Fruit fly (Drosophila melanogaster) whole organism, prepupa: ENCODE results near the gene TfIIFbeta.

ENCODE experiments used
- Blimp-1 ChIP-seq: fragments of 200-800 bp; sonication (Bioruptor generic); optimal IDR thresholded peaks from 3 replicates; lab custom pipeline; 2017; ENCODE audit warnings: missing biosample characterization, missing genetic modification characterization, mild to moderate bottlenecking, moderate library complexity, missing genetic modification reagents
- CG10631 ChIP-seq: fragments of 200-800 bp; sonication (Bioruptor generic); optimal IDR thresholded peaks from 2 replicates; lab custom pipeline; 2016; ENCODE audit warnings: missing biosample characterization, missing genetic modification characterization
- CG10669 ChIP-seq: fragments of 200-800 bp; sonication (Bioruptor generic); optimal IDR thresholded peaks from 3 replicates; lab custom pipeline; 2018; ENCODE audit warnings: missing biosample characterization, mild to moderate bottlenecking, missing genetic modification characterization, moderate library complexity
- CG11294 ChIP-seq: fragments of 200-800 bp; sonication (Bioruptor generic); IDR thresholded peaks from 2 replicates; pipeline ENCODE4 v1.3.6; 2022; ENCODE audit warnings: missing biosample characterization, missing genetic modification characterization
- CG11762 ChIP-seq: fragments of 200-800 bp; sonication (Bioruptor generic); optimal IDR thresholded peaks from 3 replicates; lab custom pipeline; 2016; ENCODE audit warnings: missing biosample characterization, missing genetic modification characterization; ENCODE audit not compliant: insufficient read depth
- CG11902 ChIP-seq: fragments of 200-800 bp; sonication (Bioruptor generic); optimal IDR thresholded peaks from 3 replicates; lab custom pipeline; 2016; ENCODE audit warnings: missing biosample characterization, missing genetic modification characterization
- CG15336 ChIP-seq: fragments of 200-800 bp; sonication (Bioruptor generic); IDR thresholded peaks from 2 replicates; pipeline ENCODE4 v1.3.6; 2022; ENCODE audit warnings: missing biosample characterization, missing genetic modification characterization
- CG1621 ChIP-seq: fragments of 200-800 bp; sonication (Bioruptor generic); optimal IDR thresholded peaks from 3 replicates; lab custom pipeline; 2018; ENCODE audit warnings: missing biosample characterization, mild to moderate bottlenecking, missing genetic modification characterization
- CG16779 ChIP-seq: fragments of 200-800 bp; sonication (Bioruptor generic); optimal IDR thresholded peaks from 3 replicates; lab custom pipeline; 2017; ENCODE audit warnings: missing biosample characterization, mild to moderate bottlenecking, missing genetic modification characterization
- CG3032 ChIP-seq: fragments of 200-800 bp; optimal IDR thresholded peaks from 2 replicates; lab custom pipeline; 2019; ENCODE audit warnings: missing biosample characterization, mild to moderate bottlenecking, missing genetic modification characterization, moderate library complexity
- CG31627 ChIP-seq: fragments of 200-800 bp; sonication (Bioruptor generic); optimal IDR thresholded peaks from 3 replicates; lab custom pipeline; 2016; ENCODE audit warnings: missing biosample characterization, missing genetic modification characterization
- CG32006 ChIP-seq: fragments of 200-800 bp; sonication (Bioruptor generic); optimal IDR thresholded peaks from 3 replicates; lab custom pipeline; 2017; ENCODE audit warnings: missing biosample characterization, mild to moderate bottlenecking, missing genetic modification characterization
- CG34406 ChIP-seq: fragments of 200-800 bp; sonication (Bioruptor generic); optimal IDR thresholded peaks from 3 replicates; lab custom pipeline; 2016; ENCODE audit warnings: missing biosample characterization, missing genetic modification characterization
- CG3919 ChIP-seq: fragments of 200-800 bp; sonication (Bioruptor generic); optimal IDR thresholded peaks from 3 replicates; lab custom pipeline; 2016; ENCODE audit warnings: missing biosample characterization, missing genetic modification characterization
- CG4318 ChIP-seq: fragments of 200-800 bp; sonication (Bioruptor generic); optimal IDR thresholded peaks from 3 replicates; lab custom pipeline; 2017; ENCODE audit warnings: missing biosample characterization, mild to moderate bottlenecking, missing genetic modification characterization
- CG6163 ChIP-seq: fragments of 200-800 bp; sonication (Bioruptor generic); IDR thresholded peaks from 3 replicates; pipeline ENCODE4 v1.3.6; 2022; ENCODE audit warnings: missing biosample characterization, missing genetic modification characterization
- CG6276 ChIP-seq: fragments of 200-800 bp; sonication (Bioruptor generic); optimal IDR thresholded peaks from 2 replicates; lab custom pipeline; 2017; ENCODE audit warnings: missing biosample characterization, mild to moderate bottlenecking, missing genetic modification characterization
- CG6792 ChIP-seq: fragments of 200-800 bp; sonication (Bioruptor generic); optimal IDR thresholded peaks from 3 replicates; lab custom pipeline; 2016; ENCODE audit warnings: missing biosample characterization, missing genetic modification characterization
- CG6808 ChIP-seq: fragments of 200-800 bp; sonication (Bioruptor generic); optimal IDR thresholded peaks from 3 replicates; lab custom pipeline; 2017; ENCODE audit warnings: missing biosample characterization, missing genetic modification characterization, mild to moderate bottlenecking, moderate library complexity, missing genetic modification reagents
- CG6854 ChIP-seq: fragments of 200-800 bp; sonication (Bioruptor generic); optimal IDR thresholded peaks from 2 replicates; lab custom pipeline; 2017; ENCODE audit warnings: missing biosample characterization, mild to moderate bottlenecking, missing genetic modification characterization
- CG8319 ChIP-seq: fragments of 200-800 bp; sonication (Bioruptor generic); optimal IDR thresholded peaks from 3 replicates; lab custom pipeline; 2016; ENCODE audit warnings: missing biosample characterization, missing genetic modification characterization
- CG9139 ChIP-seq: fragments of 200-800 bp; sonication (Bioruptor generic); optimal IDR thresholded peaks from 3 replicates; lab custom pipeline; 2017; ENCODE audit warnings: missing biosample characterization, mild to moderate bottlenecking, missing genetic modification characterization
- Eip75B ChIP-seq: fragments of 200-800 bp; sonication (Bioruptor generic); optimal IDR thresholded peaks from 3 replicates; lab custom pipeline; 2016; ENCODE audit warnings: missing biosample characterization, missing genetic modification characterization
- Eip78C ChIP-seq: fragments of 200-800 bp; sonication (Bioruptor generic); peaks from one replicate; lab custom pipeline; 2016; ENCODE audit warnings: missing biosample characterization, missing genetic modification characterization
- Eip93F ChIP-seq: fragments of 200-800 bp; sonication (Bioruptor generic); optimal IDR thresholded peaks from 2 replicates; lab custom pipeline; 2016; ENCODE audit warnings: missing biosample characterization, mild to moderate bottlenecking, missing genetic modification characterization
- Ets21C ChIP-seq: fragments of 200-800 bp; sonication (Bioruptor generic); optimal IDR thresholded peaks from 3 replicates; lab custom pipeline; 2016; ENCODE audit warnings: missing biosample characterization, missing genetic modification characterization
- Ets96B ChIP-seq: fragments of 200-800 bp; optimal IDR thresholded peaks from 2 replicates; lab custom pipeline; 2019; ENCODE audit warnings: missing biosample characterization, mild to moderate bottlenecking, missing genetic modification characterization, moderate library complexity
- Gug ChIP-seq: fragments of 200-800 bp; sonication (Bioruptor generic); IDR thresholded peaks from 2 replicates; pipeline ENCODE4 v1.3.6; 2022; ENCODE audit warnings: missing biosample characterization, missing genetic modification characterization
- Hr38 ChIP-seq: sonication (Bioruptor generic); optimal IDR thresholded peaks from 2 replicates; lab custom pipeline; 2016; ENCODE audit warnings: missing biosample characterization, missing genetic modification characterization
- Hr39 ChIP-seq: fragments of 200-800 bp; sonication (Bioruptor generic); optimal IDR thresholded peaks from 2 replicates; lab custom pipeline; 2016; ENCODE audit warnings: missing biosample characterization, missing genetic modification characterization
- Hr4 ChIP-seq: fragments of 200-800 bp; sonication (Bioruptor generic); optimal IDR thresholded peaks from 3 replicates; lab custom pipeline; 2016; ENCODE audit warnings: missing biosample characterization, missing genetic modification characterization
- Lpt ChIP-seq: fragments of 200-800 bp; sonication (Bioruptor generic); optimal IDR thresholded peaks from 3 replicates; lab custom pipeline; 2016; ENCODE audit warnings: missing biosample characterization, missing genetic modification characterization
- Met ChIP-seq: fragments of 200-800 bp; sonication (Bioruptor generic); optimal IDR thresholded peaks from 3 replicates; lab custom pipeline; 2016; ENCODE audit warnings: missing biosample characterization, missing genetic modification characterization
- OdsH ChIP-seq: fragments of 200-800 bp; sonication (Bioruptor generic); optimal IDR thresholded peaks from 3 replicates; lab custom pipeline; 2016; ENCODE audit warnings: missing biosample characterization, missing genetic modification characterization
- Smox ChIP-seq: fragments of 200-800 bp; sonication (Bioruptor generic); optimal IDR thresholded peaks from 3 replicates; lab custom pipeline; 2016; ENCODE audit warnings: missing biosample characterization, missing genetic modification characterization
- Sox102F ChIP-seq: fragments of 200-800 bp; sonication (Bioruptor generic); optimal IDR thresholded peaks from 2 replicates; lab custom pipeline; 2016; ENCODE audit warnings: missing biosample characterization, mild to moderate bottlenecking, missing genetic modification characterization
- Sox15 ChIP-seq: fragments of 200-800 bp; sonication (Bioruptor generic); optimal IDR thresholded peaks from 3 replicates; lab custom pipeline; 2016; ENCODE audit warnings: missing biosample characterization, missing genetic modification characterization
- achi ChIP-seq: fragments of 200-800 bp; sonication (Bioruptor generic); optimal IDR thresholded peaks from 3 replicates; lab custom pipeline; 2016; ENCODE audit warnings: missing biosample characterization, missing genetic modification characterization
- acj6 ChIP-seq: fragments of 200-800 bp; sonication (Bioruptor generic); optimal IDR thresholded peaks from 3 replicates; lab custom pipeline; 2016; ENCODE audit warnings: missing biosample characterization, missing genetic modification characterization
- cyc ChIP-seq: fragments of 200-800 bp; sonication (Bioruptor generic); optimal IDR thresholded peaks from 3 replicates; lab custom pipeline; 2016; ENCODE audit warnings: missing biosample characterization, missing genetic modification characterization
- dac ChIP-seq: fragments of 200-800 bp; sonication (Bioruptor generic); optimal IDR thresholded peaks from 2 replicates; lab custom pipeline; 2017; ENCODE audit warnings: missing biosample characterization, mild to moderate bottlenecking, missing genetic modification characterization
- dsx ChIP-seq: fragments of 200-800 bp; optimal IDR thresholded peaks from 3 replicates; lab custom pipeline; 2019; ENCODE audit warnings: missing biosample characterization, mild to moderate bottlenecking, missing genetic modification characterization, moderate library complexity; ENCODE audit not compliant: poor library complexity, severe bottlenecking
- esn ChIP-seq: fragments of 200-800 bp; sonication (Bioruptor generic); optimal IDR thresholded peaks from 2 replicates; lab custom pipeline; 2016; ENCODE audit warnings: missing biosample characterization, mild to moderate bottlenecking, missing genetic modification characterization, moderate library complexity
- fd59A ChIP-seq: fragments of 200-800 bp; sonication (Bioruptor generic); optimal IDR thresholded peaks from 2 replicates; lab custom pipeline; 2017; ENCODE audit warnings: missing biosample characterization, mild to moderate bottlenecking, missing genetic modification characterization, missing genetic modification reagents
- fd85E ChIP-seq: fragments of 200-800 bp; sonication (Bioruptor generic); optimal IDR thresholded peaks from 3 replicates; lab custom pipeline; 2016; ENCODE audit warnings: missing biosample characterization, missing genetic modification characterization
- pdm3 ChIP-seq: fragments of 200-800 bp; sonication (Bioruptor generic); optimal IDR thresholded peaks from 3 replicates; lab custom pipeline; 2016; ENCODE audit warnings: missing biosample characterization, missing genetic modification characterization
- salr ChIP-seq, 2 experiments: fragments of 200-800 bp; sonication (Bioruptor generic); optimal IDR thresholded peaks; 3 replicates each; lab custom pipeline; 2016 to 2018; ENCODE audit warnings: missing biosample characterization in 2 of 2, missing genetic modification characterization in 2 of 2, mild to moderate bottlenecking in 1 of 2
- spab ChIP-seq: fragments of 200-800 bp; sonication (Bioruptor generic); optimal IDR thresholded peaks from 2 replicates; lab custom pipeline; 2017; ENCODE audit warnings: missing biosample characterization, mild to moderate bottlenecking, missing genetic modification characterization, missing genetic modification reagents
- ss ChIP-seq, 2 experiments: fragments of 200-800 bp; sonication (Bioruptor generic); optimal IDR thresholded peaks; 2 replicates in 1 of 2; 3 replicates in 1 of 2; lab custom pipeline; 2017 to 2018; ENCODE audit warnings: mild to moderate bottlenecking in 2 of 2, missing biosample characterization in 2 of 2, missing genetic modification characterization in 2 of 2, moderate library complexity in 1 of 2
- svp ChIP-seq: fragments of 200-800 bp; sonication (Bioruptor generic); peaks from one replicate; lab custom pipeline; 2016; ENCODE audit warnings: missing biosample characterization, missing genetic modification characterization
- topi ChIP-seq: fragments of 200-800 bp; sonication (Bioruptor generic); optimal IDR thresholded peaks from 3 replicates; lab custom pipeline; 2016; ENCODE audit warnings: missing biosample characterization, missing genetic modification characterization
- vri ChIP-seq: fragments of 200-800 bp; sonication (Bioruptor generic); optimal IDR thresholded peaks from 3 replicates; lab custom pipeline; 2016; ENCODE audit warnings: missing biosample characterization, mild to moderate bottlenecking, missing genetic modification characterization

TfIIFbeta gene

dm6 chr3R:10784058-10784499, 16.5 kb upstream of the TfIIFbeta start, which contains the start of the genes mRpL37 and Rbp1:
Gene mRpL37, minus strand, starts transcription at chr3R:10784092.
Gene Rbp1, plus strand, starts transcription at chr3R:10784383.
- TF ChIP-seq dsx (GFP tag; lab: Kevin White, UChicago) = no peak
- peak; percentile 78 for TF ChIP-seq Eip78C (GFP tag; lab: Kevin White, UChicago)
- TF ChIP-seq CG11294 (GFP tag; lab: Robert Waterston, UW) = peak; percentile 44; the same call in 1 of the 2 replicates
- no peak for TF ChIP-seq CG6854
- TF ChIP-seq spab (GFP tag; lab: Kevin White, UChicago) = no peak
- TF ChIP-seq CG6276 (GFP tag; lab: Kevin White, UChicago) = no peak
- TF ChIP-seq svp (GFP tag; lab: Kevin White, UChicago) = no peak
- no peak for TF ChIP-seq Met (GFP tag; lab: Kevin White, UChicago)
- TF ChIP-seq CG1621 (tag; lab: Kevin White, UChicago) = no peak
- no peak for TF ChIP-seq CG9139 (GFP tag; lab: Kevin White, UChicago)
- peak; percentile 26 for TF ChIP-seq Blimp-1 (GFP tag; lab: Kevin White, UChicago)
- TF ChIP-seq esn = peak; percentile 73
- no peak for TF ChIP-seq Hr38
- TF ChIP-seq CG6163 (GFP tag; lab: Robert Waterston, UW) = no peak
- TF ChIP-seq ss (GFP tag; optimal IDR thresholded peaks at IDR 0.05; lab: Kevin White, UChicago) = no peak
- peak; percentile 77 for TF ChIP-seq CG31627 (GFP tag; lab: Kevin White, UChicago)
- TF ChIP-seq Smox = peak; percentile 70
- TF ChIP-seq Sox15 (GFP tag; lab: Kevin White, UChicago) = peak; percentile 67
- TF ChIP-seq OdsH (GFP tag; lab: Kevin White, UChicago) = peak; percentile 74
- TF ChIP-seq CG34406 (GFP tag; lab: Kevin White, UChicago) = no peak
- TF ChIP-seq CG6808 (GFP tag; lab: Kevin White, UChicago) = no peak
- peak; percentile 72 for TF ChIP-seq acj6 (GFP tag; lab: Kevin White, UChicago)
- no peak for TF ChIP-seq CG3919 (GFP tag; lab: Kevin White, UChicago)
- TF ChIP-seq CG10669 = no peak
- TF ChIP-seq Ets96B = peak; percentile 82
- TF ChIP-seq CG11762 (GFP tag; lab: Kevin White, UChicago) = peak; percentile 36
- TF ChIP-seq vri = no peak
- no peak for TF ChIP-seq Eip93F (GFP tag; lab: Kevin White, UChicago)
- TF ChIP-seq CG6792 (GFP tag; lab: Kevin White, UChicago) = peak; percentile 52
- peak; percentile 20 for TF ChIP-seq Lpt
- peak; percentile 68 for TF ChIP-seq CG11902 (GFP tag; lab: Kevin White, UChicago)
- TF ChIP-seq Gug (GFP tag; lab: Robert Waterston, UW) = peak; percentile 16; the same call in 1 of the 2 replicates
- peak; percentile 72 for TF ChIP-seq Hr39 (GFP tag; lab: Kevin White, UChicago)
- peak; percentile 65 for TF ChIP-seq topi (GFP tag; lab: Kevin White, UChicago)
- peak; percentile 69 for TF ChIP-seq Hr4 (GFP tag; lab: Kevin White, UChicago)
- no peak for TF ChIP-seq CG32006
- peak; percentile 58 for TF ChIP-seq CG4318 (GFP tag; lab: Kevin White, UChicago)
- peak; percentile 89 for TF ChIP-seq CG3032 (tag; lab: Kevin White, UChicago)
- TF ChIP-seq pdm3 = peak; percentile 70
- no peak for TF ChIP-seq Eip75B (GFP tag; lab: Kevin White, UChicago)
- peak; percentile 62 for TF ChIP-seq Ets21C (GFP tag; lab: Kevin White, UChicago)
- no peak for TF ChIP-seq fd85E (GFP tag; lab: Kevin White, UChicago)
- TF ChIP-seq Sox102F (GFP tag; lab: Kevin White, UChicago) = no peak
- TF ChIP-seq dac (GFP tag; lab: Kevin White, UChicago) = no peak
- no peak for TF ChIP-seq CG16779 (tag; lab: Kevin White, UChicago)
- TF ChIP-seq CG8319 (GFP tag; lab: Kevin White, UChicago) = no peak
- no peak for TF ChIP-seq CG15336 (GFP tag; lab: Robert Waterston, UW)
- no peak for TF ChIP-seq salr (GFP tag; optimal IDR thresholded peaks at IDR 0.05; lab: Kevin White, UChicago)
- peak; percentile 74 for TF ChIP-seq CG10631
- peak; percentile 13 for TF ChIP-seq fd59A (GFP tag; lab: Kevin White, UChicago)
- TF ChIP-seq cyc (GFP tag; lab: Kevin White, UChicago) = peak; percentile 74
- TF ChIP-seq achi (GFP tag; lab: Kevin White, UChicago) = no peak
